Fruit fly (Drosophila melanogaster) whole organism: ENCODE measurements around the gene Kdm2.

ENCODE experiments used
- CG8478 ChIP-seq: fragments of >200 bp; optimal IDR thresholded peaks from 2 replicates; lab custom pipeline; 2018; ENCODE audit warnings: inconsistent platforms
- EcR ChIP-seq, 2 experiments: fragments of >200 bp; optimal IDR thresholded peaks; 2 replicates each; lab custom pipeline; 2017; ENCODE audit warnings: missing biosample characterization in 2 of 2, missing genetic modification characterization in 2 of 2, missing genetic modification reagents in 2 of 2
- psq ChIP-seq: fragments of >200 bp; optimal IDR thresholded peaks from 2 replicates; lab custom pipeline; 2017
- usp ChIP-seq: fragments of >200 bp; optimal IDR thresholded peaks from 2 replicates; lab custom pipeline; 2017; ENCODE audit warnings: missing biosample characterization, missing genetic modification characterization, mixed read lengths

DNA sequence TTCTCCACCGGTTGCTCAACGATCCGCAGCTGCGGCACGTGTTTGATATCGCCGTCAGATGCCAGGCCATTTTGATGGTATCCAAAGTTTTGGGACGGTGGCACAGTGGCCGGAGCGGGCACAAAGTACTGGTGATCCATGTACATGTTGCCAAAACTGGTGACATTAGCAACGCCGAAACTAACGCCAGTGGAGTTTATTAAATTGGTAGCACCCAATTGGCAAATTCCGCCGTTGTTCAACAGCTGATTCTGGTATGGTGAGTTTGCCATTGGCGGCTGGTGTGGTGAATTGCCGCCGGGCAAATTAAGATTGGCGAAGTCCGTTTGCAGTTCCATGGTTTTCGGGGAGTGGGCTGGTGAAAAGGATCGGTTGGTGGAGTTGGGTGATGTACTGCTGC lies 5.3 kb upstream of the Kdm2 start:
- TF ChIP-seq CG8478 (lab: Kevin White, UChicago): no peak
- no peak for TF ChIP-seq EcR (GFP tag; optimal IDR thresholded peaks at IDR 0.05; lab: Kevin White, UChicago)
- no peak for TF ChIP-seq psq (lab: Kevin White, UChicago)
- no peak for TF ChIP-seq usp (GFP tag; lab: Kevin White, UChicago)
